Worm (Caenorhabditis elegans) whole organism, L1 larva: Measurements from ENCODE around the gene sshk-1.

ENCODE experiments used
- ces-1 ChIP-seq: fragments of 150-350 bp; optimal IDR thresholded peaks from 2 replicates; lab custom pipeline; 2014; ENCODE audit warnings: missing biosample characterization, missing genetic modification reagents, missing genetic modification characterization
- grh-1 ChIP-seq: fragments of 200-800 bp; sonication (Bioruptor generic); IDR thresholded peaks from 2 replicates; pipeline ENCODE4 v1.3.6; 2022; ENCODE audit warnings: missing genetic modification reagents, missing genetic modification characterization, missing compliant biosample characterization
- mep-1 ChIP-seq: fragments of 150-350 bp; optimal IDR thresholded peaks from 2 replicates; lab custom pipeline; 2014; ENCODE audit warnings: missing biosample characterization, missing genetic modification characterization
- skn-1 ChIP-seq: fragments of 150-350 bp; optimal IDR thresholded peaks from 2 replicates; lab custom pipeline; 2014; ENCODE audit warnings: missing biosample characterization, missing genetic modification characterization
- ztf-4 ChIP-seq: fragments of 150-350 bp; optimal IDR thresholded peaks from 2 replicates; lab custom pipeline; 2014; ENCODE audit warnings: missing biosample characterization, missing genetic modification characterization

- TF ChIP-seq grh-1 (GFP tag; lab: Robert Waterston, UW) (no peak), ztf-4 (tag; lab: Kevin White, UChicago) (no peak), skn-1 (tag; lab: Kevin White, UChicago) (peak; percentile 11), mep-1 (tag; lab: Kevin White, UChicago) (peak; percentile 58), ces-1 (peak; percentile 55)
Measured at ce11 chrV:20828820-20829219, 12.9 kb downstream of the sshk-1 start, which contains the start of gene sbt-1.
